Worm (Caenorhabditis elegans) whole organism, midembryonic: ENCODE measurements around the gene Y50E8A.10.
A peak's percentile ranks its signal among the peaks of the same experiment; 100 is the strongest.
"Not testable (repeated sequence)": the region's sequence is repeated elsewhere in the genome, so short reads cannot be mapped to it uniquely, and the experiment has no call there.

Source experiments
- T22C8.4 ChIP-seq: fragments of 200-800 bp; sonication (Bioruptor generic); IDR thresholded peaks from 2 replicates; pipeline ENCODE4 v1.3.6; 2022; ENCODE audit warnings: missing genetic modification characterization, missing compliant biosample characterization
- cog-1 ChIP-seq: sonication (generic microtip); optimal IDR thresholded peaks from 2 replicates; lab custom pipeline; 2016; ENCODE audit warnings: missing genetic modification characterization, missing compliant biosample characterization
- flt-1 ChIP-seq: fragments of 200-800 bp; sonication (Bioruptor generic); IDR thresholded peaks from 2 replicates; pipeline ENCODE4 v1.3.6; 2022; ENCODE audit warnings: missing genetic modification characterization, missing compliant biosample characterization
- klf-2 ChIP-seq: fragments of 200-800 bp; sonication (Bioruptor generic); conservative IDR thresholded peaks from 2 replicates; pipeline ENCODE4 v1.3.6; 2022; ENCODE audit warnings: missing genetic modification reagents, missing genetic modification characterization, missing compliant biosample characterization
- med-1 ChIP-seq: sonication (generic microtip); optimal IDR thresholded peaks from 2 replicates; lab custom pipeline; 2017; ENCODE audit warnings: missing genetic modification characterization, mild to moderate bottlenecking, missing compliant biosample characterization, antibody characterized with exemption, missing genetic modification reagents; ENCODE audit not compliant: insufficient read depth
- ref-1 ChIP-seq: fragments of 200-800 bp; sonication (Bioruptor generic); conservative IDR thresholded peaks from 2 replicates; pipeline ENCODE4 v1.3.6; 2022; ENCODE audit warnings: missing genetic modification reagents, missing genetic modification characterization, missing compliant biosample characterization
- tab-1 ChIP-seq: fragments of 200-800 bp; sonication (Bioruptor generic); IDR thresholded peaks from 2 replicates; pipeline ENCODE4 v1.3.6; 2022; ENCODE audit warnings: missing genetic modification characterization, missing compliant biosample characterization
- ztf-23 ChIP-seq: fragments of 200-800 bp; sonication (Bioruptor generic); IDR thresholded peaks from 2 replicates; pipeline ENCODE4 v1.3.6; 2022; ENCODE audit warnings: missing genetic modification reagents, missing genetic modification characterization, missing compliant biosample characterization
- ztf-29 ChIP-seq: fragments of 200-800 bp; sonication (Bioruptor generic); IDR thresholded peaks from 2 replicates; pipeline ENCODE4 v1.3.6; 2022; ENCODE audit warnings: missing genetic modification reagents, missing genetic modification characterization, missing compliant biosample characterization

The Y50E8A.10 gene

ce11 chrV:14806204-14806737 lies 26.5 kb downstream of the Y50E8A.10 start:
- TF ChIP-seq klf-2 (GFP tag; lab: Robert Waterston, UW) (no peak), flt-1 (GFP tag; lab: Robert Waterston, UW) (no peak), ref-1 (no peak), ztf-23 (GFP tag; lab: Robert Waterston, UW) (no peak), T22C8.4 (GFP tag; lab: Robert Waterston, UW) (no peak), tab-1 (no peak), cog-1 (no peak), ztf-29 (GFP tag; lab: Robert Waterston, UW) (no peak), med-1 (GFP tag; lab: Kevin White, UChicago) (no peak)

DNA sequence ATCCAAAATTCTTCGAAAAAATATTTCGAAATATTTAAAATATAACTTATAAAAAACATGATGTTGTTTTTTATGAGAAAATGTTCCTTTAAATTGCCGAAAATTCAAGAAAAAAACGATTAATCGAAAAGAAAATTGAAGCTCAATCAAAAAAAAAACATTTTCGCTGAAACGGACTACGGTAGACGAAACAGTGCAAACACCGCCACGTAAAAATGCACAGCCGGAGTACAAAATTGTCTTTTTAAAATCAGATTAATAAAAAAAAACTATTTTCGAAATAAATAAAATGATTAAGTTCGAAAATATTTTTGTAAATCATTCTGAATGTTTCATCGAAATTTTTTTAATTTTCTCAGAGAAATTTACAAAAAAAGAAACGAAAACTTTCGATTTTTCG lies 33.8 kb downstream of the Y50E8A.10 start:
- no peak for TF ChIP-seq ztf-29 (GFP tag; lab: Robert Waterston, UW)
- TF ChIP-seq cog-1: no peak
- no peak for TF ChIP-seq tab-1
- no peak for TF ChIP-seq T22C8.4 (GFP tag; lab: Robert Waterston, UW)
- TF ChIP-seq med-1 (GFP tag; lab: Kevin White, UChicago): no peak
- TF ChIP-seq ref-1: no peak
- no peak for TF ChIP-seq flt-1 (GFP tag; lab: Robert Waterston, UW)
- no peak for TF ChIP-seq ztf-23 (GFP tag; lab: Robert Waterston, UW)
- TF ChIP-seq klf-2 (GFP tag; lab: Robert Waterston, UW): no peak

ce11 chrV:14815500-14815899 lies 35.7 kb downstream of the Y50E8A.10 start, which contains the start of gene rin-1:
rin-1 (minus strand) TSS chrV:14815600.
- TF ChIP-seq T22C8.4 (GFP tag; lab: Robert Waterston, UW) (no peak), ztf-29 (GFP tag; lab: Robert Waterston, UW) (no peak), flt-1 (GFP tag; lab: Robert Waterston, UW) (no peak), ref-1 (no peak), klf-2 (GFP tag; lab: Robert Waterston, UW) (no peak), tab-1 (no peak), med-1 (GFP tag; lab: Kevin White, UChicago) (no peak), ztf-23 (GFP tag; lab: Robert Waterston, UW) (no peak), cog-1 (no peak)

DNA sequence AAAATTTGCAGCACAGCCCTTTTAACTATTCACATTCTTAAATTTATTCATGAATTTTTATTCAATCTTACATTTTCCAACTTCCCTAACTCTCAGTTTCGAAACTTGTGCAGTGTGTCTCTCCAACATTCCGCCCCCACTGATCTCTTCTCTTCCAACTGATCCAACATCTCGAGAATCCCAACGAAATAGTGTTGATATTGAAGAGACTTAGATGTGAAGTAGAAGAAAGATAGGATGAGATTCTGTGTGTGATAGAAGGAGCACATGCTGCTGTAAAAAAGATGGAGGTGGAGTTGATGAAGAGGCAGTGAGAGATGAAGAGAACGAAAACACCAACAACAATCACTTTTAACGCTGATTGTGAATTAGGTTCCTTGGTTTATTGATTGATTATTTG lies 40.5 kb downstream of the Y50E8A.10 start:
- TF ChIP-seq ztf-29 (GFP tag; lab: Robert Waterston, UW): no peak
- no peak for TF ChIP-seq flt-1 (GFP tag; lab: Robert Waterston, UW)
- no peak for TF ChIP-seq cog-1
- no peak for TF ChIP-seq tab-1
- TF ChIP-seq klf-2 (GFP tag; lab: Robert Waterston, UW): no peak
- TF ChIP-seq ztf-23 (GFP tag; lab: Robert Waterston, UW): no peak

ce11 chrV:14821553-14821952 lies 41.8 kb downstream of the Y50E8A.10 start, which contains the start of gene W06A7.2:
W06A7.2 (plus strand) TSS chrV:14821853.
- TF ChIP-seq cog-1 (no peak), med-1 (GFP tag; lab: Kevin White, UChicago) (no peak), ref-1 (no peak), T22C8.4 (GFP tag; lab: Robert Waterston, UW) (no peak), flt-1 (GFP tag; lab: Robert Waterston, UW) (no peak), ztf-29 (GFP tag; lab: Robert Waterston, UW) (no peak), tab-1 (no peak), klf-2 (GFP tag; lab: Robert Waterston, UW) (no peak), ztf-23 (GFP tag; lab: Robert Waterston, UW) (no peak)

- TF ChIP-seq ztf-29 (GFP tag; lab: Robert Waterston, UW) (no peak), ztf-23 (GFP tag; lab: Robert Waterston, UW) (no peak), ref-1 (no peak), T22C8.4 (GFP tag; lab: Robert Waterston, UW) (no peak), cog-1 (no peak), klf-2 (GFP tag; lab: Robert Waterston, UW) (no peak), flt-1 (GFP tag; lab: Robert Waterston, UW) (no peak), med-1 (GFP tag; lab: Kevin White, UChicago) (no peak), tab-1 (no peak)
These were observed 44.3 kb downstream of the Y50E8A.10 start, which contains the start of gene W06A7.4 for ce11 chrV:14824124-14824523. W06A7.4 (plus strand) TSS chrV:14824424.

- not testable (repeated sequence) for TF ChIP-seq tab-1; ztf-23 (GFP tag; lab: Robert Waterston, UW); med-1 (GFP tag; lab: Kevin White, UChicago)
These were observed 47.2 kb downstream of the Y50E8A.10 start, which contains the start of gene nspa-8 for ce11 chrV:14826952-14827351. nspa-8 (minus strand) TSS chrV:14827052.

DNA sequence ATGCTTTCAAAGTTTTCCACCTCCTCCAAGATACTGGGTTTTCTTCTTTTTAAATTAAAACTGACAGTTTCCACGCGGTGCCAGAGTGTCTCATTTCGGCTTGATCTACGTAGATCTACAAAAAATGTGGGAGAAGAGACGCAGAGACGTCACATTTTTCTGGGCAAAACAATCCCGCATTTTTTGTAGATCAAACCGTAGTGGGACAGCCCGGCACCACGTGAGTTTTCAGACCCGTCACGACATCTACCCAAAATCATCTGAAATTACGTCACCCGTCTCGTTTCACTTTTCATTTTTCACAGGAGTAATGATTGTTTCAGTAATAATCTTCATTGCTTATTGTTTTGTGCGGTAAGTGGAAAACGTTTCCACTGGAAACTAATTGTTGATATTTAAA lies 48.6 kb downstream of the Y50E8A.10 start:
- 0 out of 2 replicates have a peak, but pooled peaks have one; percentile 17 for TF ChIP-seq ztf-29 (GFP tag; lab: Robert Waterston, UW)
- TF ChIP-seq T22C8.4 (GFP tag; lab: Robert Waterston, UW): no peak
